Fruit fly (Drosophila melanogaster) whole organism, embryonic: ENCODE data around the gene Lon.
A peak's percentile ranks its signal among the peaks of the same experiment; 100 is the strongest.

Source experiments
- Antp ChIP-seq: fragments of 200-800 bp; sonication (Bioruptor generic); optimal IDR thresholded peaks from 3 replicates; lab custom pipeline; 2016; ENCODE audit warnings: missing biosample characterization, missing genetic modification characterization
- CG10209 ChIP-seq: fragments of 200-800 bp; sonication (Bioruptor generic); optimal IDR thresholded peaks from 3 replicates; lab custom pipeline; 2017; ENCODE audit warnings: missing biosample characterization, mild to moderate bottlenecking, missing genetic modification characterization, missing genetic modification reagents
- CG11247 ChIP-seq: fragments of 200-800 bp; sonication (Bioruptor generic); IDR thresholded peaks from 2 replicates; pipeline ENCODE4 v1.3.6; 2022; ENCODE audit warnings: missing biosample characterization, missing genetic modification characterization
- CG12155 ChIP-seq: fragments of 200-800 bp; sonication (Bioruptor generic); optimal IDR thresholded peaks from 3 replicates; lab custom pipeline; 2016; ENCODE audit warnings: missing biosample characterization, missing genetic modification characterization
- CG12219 ChIP-seq: fragments of 200-800 bp; sonication (Bioruptor generic); optimal IDR thresholded peaks from 3 replicates; lab custom pipeline; 2018; ENCODE audit warnings: missing biosample characterization, mild to moderate bottlenecking, missing genetic modification characterization
- CG12769 ChIP-seq: fragments of 200-800 bp; sonication (Bioruptor generic); optimal IDR thresholded peaks from 2 replicates; lab custom pipeline; 2019; ENCODE audit warnings: missing biosample characterization, mild to moderate bottlenecking, missing genetic modification characterization, moderate library complexity
- CG14667 ChIP-seq: fragments of 200-800 bp; sonication (Bioruptor generic); IDR thresholded peaks from 2 replicates; pipeline ENCODE4 v1.3.6; 2022; ENCODE audit warnings: missing biosample characterization, missing genetic modification characterization
- CG14710 ChIP-seq: fragments of 200-800 bp; sonication (Bioruptor generic); optimal IDR thresholded peaks from 3 replicates; lab custom pipeline; 2019; ENCODE audit warnings: missing biosample characterization, mild to moderate bottlenecking, missing genetic modification characterization, moderate library complexity
- CG15011 ChIP-seq: fragments of 200-800 bp; sonication (Bioruptor generic); optimal IDR thresholded peaks from 3 replicates; lab custom pipeline; 2018; ENCODE audit warnings: missing biosample characterization, mild to moderate bottlenecking, missing genetic modification characterization
- CG17359 ChIP-seq: fragments of 200-800 bp; sonication (Bioruptor generic); optimal IDR thresholded peaks from 3 replicates; lab custom pipeline; 2018; ENCODE audit warnings: missing biosample characterization, mild to moderate bottlenecking, missing genetic modification characterization, moderate library complexity
- CG18476 ChIP-seq: fragments of 200-800 bp; sonication (Bioruptor generic); optimal IDR thresholded peaks from 2 replicates; lab custom pipeline; 2016; ENCODE audit warnings: missing biosample characterization, mild to moderate bottlenecking, missing genetic modification characterization
- CG18764 ChIP-seq: fragments of 200-800 bp; sonication (Bioruptor generic); optimal IDR thresholded peaks from 3 replicates; lab custom pipeline; 2016; ENCODE audit warnings: missing biosample characterization, missing genetic modification characterization
- CG2199 ChIP-seq: fragments of 200-800 bp; sonication (Bioruptor generic); IDR thresholded peaks from 3 replicates; pipeline ENCODE4 v1.3.6; 2022; ENCODE audit warnings: missing biosample characterization, missing genetic modification characterization
- CG2678 ChIP-seq: fragments of 200-800 bp; sonication (Bioruptor generic); optimal IDR thresholded peaks from 3 replicates; lab custom pipeline; 2019; ENCODE audit warnings: missing biosample characterization, mild to moderate bottlenecking, missing genetic modification characterization, moderate library complexity
- CG4360 ChIP-seq: fragments of 200-800 bp; sonication (Bioruptor generic); IDR thresholded peaks from 2 replicates; pipeline ENCODE4 v1.3.6; 2022; ENCODE audit warnings: missing biosample characterization, missing genetic modification characterization
- CG43689 ChIP-seq: fragments of 200-800 bp; sonication (Bioruptor generic); IDR thresholded peaks from 2 replicates; pipeline ENCODE4 v1.3.6; 2022; ENCODE audit warnings: missing biosample characterization, missing genetic modification characterization
- CG4707 ChIP-seq: fragments of 200-800 bp; sonication (Bioruptor generic); optimal IDR thresholded peaks from 2 replicates; lab custom pipeline; 2018; ENCODE audit warnings: missing biosample characterization, mild to moderate bottlenecking, missing genetic modification characterization, moderate library complexity
- CG6175 ChIP-seq: fragments of 200-800 bp; sonication (Bioruptor generic); IDR thresholded peaks from 3 replicates; pipeline ENCODE4 v1.3.6; 2022; ENCODE audit warnings: missing biosample characterization, missing genetic modification characterization
- CG7271 ChIP-seq: fragments of 200-800 bp; sonication (Bioruptor generic); optimal IDR thresholded peaks from 2 replicates; lab custom pipeline; 2018; ENCODE audit warnings: missing biosample characterization, mild to moderate bottlenecking, missing genetic modification characterization, moderate library complexity
- CG7839 ChIP-seq: fragments of 200-800 bp; sonication (Bioruptor generic); optimal IDR thresholded peaks from 3 replicates; lab custom pipeline; 2018; ENCODE audit warnings: missing biosample characterization, mild to moderate bottlenecking, missing genetic modification characterization, moderate library complexity
- Dref ChIP-seq: fragments of 200-800 bp; sonication (Bioruptor generic); IDR thresholded peaks from 2 replicates; pipeline ENCODE4 v1.3.6; 2022; ENCODE audit warnings: missing biosample characterization, missing genetic modification characterization
- HLH4C ChIP-seq: fragments of 200-800 bp; sonication (Bioruptor generic); IDR thresholded peaks from 3 replicates; pipeline ENCODE4 v1.3.6; 2022; ENCODE audit warnings: missing biosample characterization, missing genetic modification characterization; ENCODE audit not compliant: partially characterized antibody
- Hmx ChIP-seq: fragments of 200-800 bp; sonication (Bioruptor generic); optimal IDR thresholded peaks from 2 replicates; lab custom pipeline; 2016; ENCODE audit warnings: missing biosample characterization, missing genetic modification characterization
- Hr39 ChIP-seq: fragments of >200 bp; optimal IDR thresholded peaks from 2 replicates; lab custom pipeline; 2017
- Nf-YC ChIP-seq: fragments of 200-800 bp; optimal IDR thresholded peaks from 3 replicates; lab custom pipeline; 2019; ENCODE audit warnings: missing biosample characterization, mild to moderate bottlenecking, missing genetic modification characterization, moderate library complexity
- Optix ChIP-seq: fragments of 200-800 bp; sonication (Bioruptor generic); IDR thresholded peaks from 3 replicates; pipeline ENCODE4 v1.3.6; 2022; ENCODE audit warnings: missing biosample characterization, missing genetic modification characterization
- Six4 ChIP-seq: fragments of 200-800 bp; sonication (Bioruptor generic); optimal IDR thresholded peaks from 2 replicates; lab custom pipeline; 2016; ENCODE audit warnings: missing biosample characterization, missing genetic modification characterization
- Sry-β ChIP-seq: fragments of 200-800 bp; sonication (Bioruptor generic); optimal IDR thresholded peaks from 2 replicates; lab custom pipeline; 2018; ENCODE audit warnings: missing biosample characterization, mild to moderate bottlenecking, missing genetic modification characterization, moderate library complexity
- Usf ChIP-seq: fragments of 200-800 bp; sonication (Bioruptor generic); optimal IDR thresholded peaks from 2 replicates; lab custom pipeline; 2017; ENCODE audit warnings: missing genotype, missing biosample characterization, missing genetic modification characterization
- Vsx1 ChIP-seq: fragments of 200-800 bp; sonication (Bioruptor generic); optimal IDR thresholded peaks from 2 replicates; lab custom pipeline; 2017; ENCODE audit warnings: missing biosample characterization, mild to moderate bottlenecking, missing genetic modification characterization, missing genetic modification reagents
- YL-1 ChIP-seq: fragments of 200-800 bp; sonication (Bioruptor generic); optimal IDR thresholded peaks from 3 replicates; lab custom pipeline; 2017; ENCODE audit warnings: missing biosample characterization, mild to moderate bottlenecking, missing genetic modification characterization
- ase ChIP-seq: fragments of 200-800 bp; sonication (Bioruptor generic); IDR thresholded peaks from 3 replicates; pipeline ENCODE4 v1.3.6; 2022; ENCODE audit warnings: missing biosample characterization, missing genetic modification characterization
- caup ChIP-seq: fragments of 200-800 bp; sonication (Bioruptor generic); optimal IDR thresholded peaks from 3 replicates; lab custom pipeline; 2017; ENCODE audit warnings: missing biosample characterization, mild to moderate bottlenecking, missing genetic modification characterization, moderate library complexity; ENCODE audit not compliant: severe bottlenecking
- croc ChIP-seq: fragments of 200-800 bp; sonication (Bioruptor generic); conservative IDR thresholded peaks from 3 replicates; pipeline ENCODE4 v1.3.6; 2022; ENCODE audit warnings: missing biosample characterization, missing genetic modification characterization
- disco-r ChIP-seq: fragments of 200-800 bp; sonication (Bioruptor generic); optimal IDR thresholded peaks from 2 replicates; lab custom pipeline; 2016; ENCODE audit warnings: missing biosample characterization, missing genetic modification characterization
- eve ChIP-seq, 2 experiments: fragments of >200 bp; optimal IDR thresholded peaks; 2 replicates each; lab custom pipeline; 2017; ENCODE audit warnings: missing biosample characterization in 2 of 2, missing genetic modification characterization in 2 of 2
- fd64A ChIP-seq: fragments of 200-800 bp; sonication (Bioruptor generic); optimal IDR thresholded peaks from 3 replicates; lab custom pipeline; 2018; ENCODE audit warnings: missing biosample characterization, mild to moderate bottlenecking, missing genetic modification characterization
- fd96Cb ChIP-seq: fragments of 200-800 bp; sonication (Bioruptor generic); optimal IDR thresholded peaks from 2 replicates; lab custom pipeline; 2018; ENCODE audit warnings: missing biosample characterization, mild to moderate bottlenecking, missing genetic modification characterization, moderate library complexity
- gcm2 ChIP-seq: fragments of 200-800 bp; sonication (Bioruptor generic); optimal IDR thresholded peaks from 2 replicates; lab custom pipeline; 2016; ENCODE audit warnings: missing biosample characterization, missing genetic modification characterization
- hb ChIP-seq: fragments of 200-800 bp; sonication (Bioruptor generic); IDR thresholded peaks from 3 replicates; pipeline ENCODE4 v1.3.6; 2022; ENCODE audit warnings: missing biosample characterization, missing genetic modification characterization; ENCODE audit not compliant: partially characterized antibody
- ind ChIP-seq: fragments of 200-800 bp; sonication (Bioruptor generic); optimal IDR thresholded peaks from 3 replicates; lab custom pipeline; 2016; ENCODE audit warnings: missing biosample characterization, missing genetic modification characterization
- jigr1 ChIP-seq: fragments of 200-800 bp; sonication (Bioruptor generic); IDR thresholded peaks from 3 replicates; pipeline ENCODE4 v1.3.6; 2022; ENCODE audit warnings: missing biosample characterization, missing genetic modification characterization
- lmd ChIP-seq: fragments of 200-800 bp; sonication (Bioruptor generic); IDR thresholded peaks from 2 replicates; pipeline ENCODE4 v1.3.6; 2022; ENCODE audit warnings: missing biosample characterization, missing genetic modification characterization
- maf-S ChIP-seq: fragments of 200-800 bp; sonication (Bioruptor generic); optimal IDR thresholded peaks from 2 replicates; lab custom pipeline; 2016; ENCODE audit warnings: missing biosample characterization, missing genetic modification characterization
- mam ChIP-seq: fragments of 200-800 bp; sonication (Bioruptor generic); optimal IDR thresholded peaks from 3 replicates; lab custom pipeline; 2016; ENCODE audit warnings: missing biosample characterization, missing genetic modification characterization
- nau ChIP-seq: fragments of 200-800 bp; sonication (Bioruptor generic); optimal IDR thresholded peaks from 3 replicates; lab custom pipeline; 2017; ENCODE audit warnings: missing biosample characterization, mild to moderate bottlenecking, missing genetic modification characterization, missing genetic modification reagents
- slp2 ChIP-seq: fragments of 200-800 bp; sonication (Bioruptor generic); optimal IDR thresholded peaks from 2 replicates; lab custom pipeline; 2016; ENCODE audit warnings: missing biosample characterization, missing genetic modification characterization
- sna ChIP-seq: fragments of 200-800 bp; sonication (Bioruptor generic); IDR thresholded peaks from 2 replicates; pipeline ENCODE4 v1.3.6; 2022; ENCODE audit warnings: missing biosample characterization, missing genetic modification characterization; ENCODE audit not compliant: partially characterized antibody
- tap ChIP-seq: fragments of 200-800 bp; optimal IDR thresholded peaks from 3 replicates; lab custom pipeline; 2019; ENCODE audit warnings: missing biosample characterization, mild to moderate bottlenecking, missing genetic modification characterization, moderate library complexity
- trem ChIP-seq: fragments of 200-800 bp; optimal IDR thresholded peaks from 3 replicates; lab custom pipeline; 2019; ENCODE audit warnings: missing biosample characterization, mild to moderate bottlenecking, missing genetic modification characterization, moderate library complexity
- vvl ChIP-seq: fragments of 200-800 bp; sonication (Bioruptor generic); IDR thresholded peaks from 2 replicates; pipeline ENCODE4 v1.3.6; 2022; ENCODE audit warnings: missing biosample characterization, missing genetic modification characterization

Gene Lon

dm6 chr3L:19655923-19656322 is 43.9 kb upstream of the Lon start (continued):
- TF ChIP-seq CG11247 (GFP tag; lab: Robert Waterston, UW) (no peak), Optix (GFP tag; lab: Robert Waterston, UW) (no peak), fd64A (GFP tag; lab: Kevin White, UChicago) (peak; percentile 46), CG2199 (GFP tag; lab: Robert Waterston, UW) (no peak), caup (GFP tag; lab: Kevin White, UChicago) (peak; percentile 34), HLH4C (GFP tag; lab: Robert Waterston, UW) (no peak), hb (GFP tag; lab: Robert Waterston, UW) (no peak), CG7271 (peak; percentile 35), CG18764 (GFP tag; lab: Kevin White, UChicago) (no peak), CG10209 (GFP tag; lab: Kevin White, UChicago) (peak; percentile 63), CG4360 (GFP tag; lab: Robert Waterston, UW) (peak; percentile 30; the same call in 1 of the 2 replicates), Vsx1 (GFP tag; lab: Kevin White, UChicago) (peak; percentile 32), Antp (no peak), CG14667 (GFP tag; lab: Robert Waterston, UW) (0 out of 2 replicates have a peak, but pooled peaks have one; percentile 12), ind (GFP tag; lab: Kevin White, UChicago) (peak; percentile 40), Sry-β (GFP tag; lab: Kevin White, UChicago) (peak; percentile 32), slp2 (GFP tag; lab: Kevin White, UChicago) (no peak), YL-1 (GFP tag; lab: Kevin White, UChicago) (no peak), croc (GFP tag; lab: Robert Waterston, UW) (peak; percentile 58; the same call in 2 of the 3 replicates), tap (tag; lab: Kevin White, UChicago) (peak; percentile 41), CG17359 (tag; lab: Kevin White, UChicago) (peak; percentile 57), disco-r (GFP tag; lab: Kevin White, UChicago) (no peak), CG12769 (tag; lab: Kevin White, UChicago) (no peak), eve (GFP tag; optimal IDR thresholded peaks at IDR 0.05; lab: Kevin White, UChicago) (peak in 1 of 2 experiments; percentile 87), Usf (GFP tag; lab: Kevin White, UChicago) (no peak), mam (GFP tag; lab: Kevin White, UChicago) (no peak), Six4 (GFP tag; lab: Kevin White, UChicago) (no peak), maf-S (no peak), CG2678 (tag; lab: Kevin White, UChicago) (peak; percentile 72), CG6175 (GFP tag; lab: Robert Waterston, UW) (no peak), CG14710 (tag; lab: Kevin White, UChicago) (peak; percentile 59), fd96Cb (peak; percentile 61), trem (tag; lab: Kevin White, UChicago) (peak; percentile 29), CG12219 (GFP tag; lab: Kevin White, UChicago) (peak; percentile 54), Hr39 (lab: Kevin White, UChicago) (no peak), Hmx (GFP tag; lab: Kevin White, UChicago) (no peak), CG15011 (GFP tag; lab: Kevin White, UChicago) (peak; percentile 3), CG43689 (no peak), ase (GFP tag; lab: Robert Waterston, UW) (no peak), sna (no peak), CG12155 (no peak), Dref (GFP tag; lab: Robert Waterston, UW) (no peak), CG7839 (tag; lab: Kevin White, UChicago) (peak; percentile 68), lmd (GFP tag; lab: Robert Waterston, UW) (peak; percentile 55; the same call in 1 of the 2 replicates), CG18476 (peak; percentile 5), gcm2 (peak; percentile 7), jigr1 (no peak), vvl (GFP tag; lab: Robert Waterston, UW) (peak; percentile 80), Nf-YC (peak; percentile 22), CG4707 (GFP tag; lab: Kevin White, UChicago) (no peak), nau (no peak)
